Worm (Caenorhabditis elegans) whole organism, late embryonic: ENCODE results near the gene Y119D3B.14.

Source experiments
- pha-4 ChIP-seq: fragments of 150-350 bp; optimal IDR thresholded peaks from 2 replicates; lab custom pipeline; 2018; ENCODE audit warnings: missing biosample characterization, missing genetic modification reagents, missing genetic modification characterization
- pqm-1 ChIP-seq: sonication (generic microtip); optimal IDR thresholded peaks from 2 replicates; lab custom pipeline; 2016; ENCODE audit warnings: missing genetic modification characterization, missing compliant biosample characterization
- tbx-2 ChIP-seq: sonication (generic microtip); optimal IDR thresholded peaks from 2 replicates; lab custom pipeline; 2016; ENCODE audit warnings: missing genetic modification characterization, missing compliant biosample characterization

ce11 chrIII:1223319-1224093 lies 29.9 kb upstream of the Y119D3B.14 start:
- TF ChIP-seq pqm-1 (tag; lab: Kevin White, UChicago) (no peak), pha-4 (no peak), tbx-2 (tag; lab: Kevin White, UChicago) (peak; percentile 3)
